Worm (Caenorhabditis elegans) whole organism, L1 larva: Measurements from ENCODE around the gene pqn-92.

Experiments used
- C04F5.9 ChIP-seq: sonication (generic microtip); optimal IDR thresholded peaks from 2 replicates; lab custom pipeline; 2016; ENCODE audit warnings: missing genetic modification characterization, missing compliant biosample characterization
- F16B12.6 ChIP-seq: fragments of 150-350 bp; optimal IDR thresholded peaks from 2 replicates; lab custom pipeline; 2014; ENCODE audit warnings: missing biosample characterization, missing genetic modification characterization
- Y116A8C.19 ChIP-seq: sonication (generic microtip); optimal IDR thresholded peaks from 2 replicates; lab custom pipeline; 2016; ENCODE audit warnings: missing compliant biosample characterization, missing genetic modification characterization, borderline replicate concordance
- alr-1 ChIP-seq: fragments of 200-800 bp; sonication (Bioruptor generic); optimal IDR thresholded peaks from 2 replicates; lab custom pipeline; 2018; ENCODE audit warnings: borderline replicate concordance, mild to moderate bottlenecking, missing genetic modification characterization, missing compliant biosample characterization
- aly-2 ChIP-seq: fragments of 150-350 bp; optimal IDR thresholded peaks from 2 replicates; lab custom pipeline; 2014; ENCODE audit warnings: missing biosample characterization, missing genetic modification characterization
- ama-1 ChIP-seq: fragments of 150-350 bp; optimal IDR thresholded peaks from 2 replicates; lab custom pipeline; 2014
- blmp-1 ChIP-seq: fragments of 150-350 bp; optimal IDR thresholded peaks from 2 replicates; lab custom pipeline; 2014; ENCODE audit warnings: missing biosample characterization, missing genetic modification characterization
- ceh-63 ChIP-seq: fragments of 200-800 bp; sonication (Bioruptor generic); optimal IDR thresholded peaks from 2 replicates; lab custom pipeline; 2018; ENCODE audit warnings: mild to moderate bottlenecking, missing genetic modification characterization, missing compliant biosample characterization
- ceh-82 ChIP-seq, 3 experiments: fragments of 150-350 bp in 1 of 3; sonication (generic microtip) in 2 of 3; optimal IDR thresholded peaks; 2 replicates each; lab custom pipeline; 2014 to 2017; ENCODE audit warnings: missing biosample characterization in 3 of 3, missing genetic modification characterization in 3 of 3
- ceh-90 ChIP-seq: sonication (generic microtip); optimal IDR thresholded peaks from 2 replicates; lab custom pipeline; 2016; ENCODE audit warnings: missing genetic modification characterization, missing compliant biosample characterization
- dsc-1 ChIP-seq: sonication (generic microtip); optimal IDR thresholded peaks from 2 replicates; lab custom pipeline; 2016; ENCODE audit warnings: mild to moderate bottlenecking, missing genetic modification characterization, missing compliant biosample characterization
- efl-1 ChIP-seq, 4 experiments: fragments of 150-350 bp; optimal IDR thresholded peaks in 3 of 4; peaks in 1 of 4; 1 replicate in 1 of 4; 2 replicates in 3 of 4; lab custom pipeline; 2014; ENCODE audit warnings: missing biosample characterization in 2 of 4, missing genetic modification characterization in 2 of 4, missing genetic modification reagents in 2 of 4
- elt-2 ChIP-seq: sonication (generic microtip); optimal IDR thresholded peaks from 2 replicates; lab custom pipeline; 2016; ENCODE audit warnings: missing genetic modification characterization, mild to moderate bottlenecking, inconsistent platforms, missing compliant biosample characterization, missing genetic modification reagents
- elt-3 ChIP-seq, 6 experiments: fragments of 150-350 bp in 1 of 6; sonication (generic microtip); optimal IDR thresholded peaks; 2 replicates each; lab custom pipeline; 2017 to 2018; ENCODE audit warnings: missing biosample characterization in 6 of 6, missing genetic modification characterization in 6 of 6, inconsistent platforms in 1 of 6
- fkh-10 ChIP-seq: sonication (generic microtip); optimal IDR thresholded peaks from 2 replicates; lab custom pipeline; 2017; ENCODE audit warnings: missing biosample characterization, missing genetic modification reagents, missing genetic modification characterization
- grh-1 ChIP-seq: fragments of 200-800 bp; sonication (Bioruptor generic); IDR thresholded peaks from 2 replicates; pipeline ENCODE4 v1.3.6; 2022; ENCODE audit warnings: missing genetic modification reagents, missing genetic modification characterization, missing compliant biosample characterization
- irx-1 ChIP-seq: sonication (generic microtip); optimal IDR thresholded peaks from 2 replicates; lab custom pipeline; 2016; ENCODE audit warnings: missing genetic modification characterization, missing compliant biosample characterization
- jun-1 ChIP-seq: fragments of 150-350 bp; optimal IDR thresholded peaks from 2 replicates; lab custom pipeline; 2014; ENCODE audit warnings: missing biosample characterization, missing genetic modification reagents, missing genetic modification characterization
- lin-13 ChIP-seq: fragments of 150-350 bp; optimal IDR thresholded peaks from 2 replicates; lab custom pipeline; 2014; ENCODE audit warnings: missing biosample characterization, missing genetic modification reagents, missing genetic modification characterization
- lin-14 ChIP-seq: fragments of 200-800 bp; sonication (Bioruptor generic); optimal IDR thresholded peaks from 2 replicates; lab custom pipeline; 2018; ENCODE audit warnings: mild to moderate bottlenecking, missing genetic modification characterization, moderate library complexity, missing compliant biosample characterization
- lin-35 ChIP-seq, 2 experiments: fragments of 150-350 bp; optimal IDR thresholded peaks; 2 replicates each; lab custom pipeline; 2014; ENCODE audit warnings: missing biosample characterization in 2 of 2, missing genetic modification characterization in 2 of 2, missing genetic modification reagents in 2 of 2
- mef-2 ChIP-seq: fragments of 150-350 bp; optimal IDR thresholded peaks from 2 replicates; lab custom pipeline; 2014; ENCODE audit warnings: missing biosample characterization, missing genetic modification characterization
- mep-1 ChIP-seq: fragments of 150-350 bp; optimal IDR thresholded peaks from 2 replicates; lab custom pipeline; 2014; ENCODE audit warnings: missing biosample characterization, missing genetic modification characterization
- nhr-19 ChIP-seq: fragments of 200-800 bp; sonication (Bioruptor generic); conservative IDR thresholded peaks from 2 replicates; pipeline ENCODE4 v1.3.6; 2022; ENCODE audit warnings: missing genetic modification characterization, missing compliant biosample characterization
- nhr-20 ChIP-seq: sonication (generic microtip); optimal IDR thresholded peaks from 2 replicates; lab custom pipeline; 2016; ENCODE audit warnings: mild to moderate bottlenecking, missing genetic modification characterization, missing compliant biosample characterization
- nhr-237 ChIP-seq: fragments of 150-350 bp; optimal IDR thresholded peaks from 2 replicates; lab custom pipeline; 2014; ENCODE audit warnings: missing biosample characterization, missing genetic modification characterization
- nhr-28 ChIP-seq: fragments of 150-350 bp; optimal IDR thresholded peaks from 2 replicates; lab custom pipeline; 2014; ENCODE audit warnings: missing biosample characterization, missing genetic modification characterization
- nhr-76 ChIP-seq: sonication (generic microtip); optimal IDR thresholded peaks from 2 replicates; lab custom pipeline; 2017; ENCODE audit warnings: missing biosample characterization, missing genetic modification characterization
- nhr-85 ChIP-seq: sonication (generic microtip); peaks from one replicate; lab custom pipeline; 2016; ENCODE audit warnings: missing genetic modification characterization, inconsistent platforms, missing compliant biosample characterization
- nhr-90 ChIP-seq: sonication (generic microtip); optimal IDR thresholded peaks from 2 replicates; lab custom pipeline; 2016; ENCODE audit warnings: mild to moderate bottlenecking, missing genetic modification characterization, missing compliant biosample characterization; ENCODE audit not compliant: poor library complexity
- pax-3 ChIP-seq: fragments of 200-800 bp; sonication (Bioruptor generic); optimal IDR thresholded peaks from 2 replicates; lab custom pipeline; 2018; ENCODE audit warnings: mild to moderate bottlenecking, missing genetic modification characterization, moderate library complexity, missing compliant biosample characterization
- pqm-1 ChIP-seq: sonication (generic microtip); optimal IDR thresholded peaks from 3 replicates; lab custom pipeline; 2017; ENCODE audit warnings: missing biosample characterization, missing genetic modification characterization
- skn-1 ChIP-seq: fragments of 150-350 bp; optimal IDR thresholded peaks from 2 replicates; lab custom pipeline; 2014; ENCODE audit warnings: missing biosample characterization, missing genetic modification characterization
- snu-23 ChIP-seq: sonication (generic microtip); optimal IDR thresholded peaks from 2 replicates; lab custom pipeline; 2016; ENCODE audit warnings: missing genetic modification characterization, missing compliant biosample characterization
- sup-37 ChIP-seq: fragments of 200-800 bp; sonication (Bioruptor generic); optimal IDR thresholded peaks from 2 replicates; lab custom pipeline; 2018; ENCODE audit warnings: mild to moderate bottlenecking, missing genetic modification characterization, missing compliant biosample characterization
- tbx-2 ChIP-seq: sonication (generic microtip); optimal IDR thresholded peaks from 2 replicates; lab custom pipeline; 2016; ENCODE audit warnings: missing genetic modification characterization, missing compliant biosample characterization
- tlp-1 ChIP-seq: fragments of 150-350 bp; optimal IDR thresholded peaks from 2 replicates; lab custom pipeline; 2014; ENCODE audit warnings: missing biosample characterization, missing genetic modification characterization
- unc-130 ChIP-seq: fragments of 150-350 bp; optimal IDR thresholded peaks from 2 replicates; lab custom pipeline; 2017; ENCODE audit warnings: missing biosample characterization, missing genetic modification characterization, inconsistent platforms
- unc-30 ChIP-seq: sonication (generic microtip); optimal IDR thresholded peaks from 2 replicates; lab custom pipeline; 2017; ENCODE audit warnings: missing biosample characterization, missing genetic modification characterization
- unc-86 ChIP-seq: sonication (generic microtip); optimal IDR thresholded peaks from 2 replicates; lab custom pipeline; 2016; ENCODE audit warnings: missing genetic modification characterization, missing compliant biosample characterization
- zag-1 ChIP-seq: fragments of 150-350 bp; optimal IDR thresholded peaks from 2 replicates; lab custom pipeline; 2014; ENCODE audit warnings: missing biosample characterization, missing genetic modification characterization
- zip-4 ChIP-seq: fragments of 200-800 bp; sonication (Bioruptor generic); optimal IDR thresholded peaks from 2 replicates; lab custom pipeline; 2018; ENCODE audit warnings: mild to moderate bottlenecking, missing genetic modification characterization, moderate library complexity, missing compliant biosample characterization
- ztf-11 ChIP-seq, 2 experiments: sonication (generic microtip); optimal IDR thresholded peaks; 2 replicates each; lab custom pipeline; 2016 to 2017; ENCODE audit warnings: missing genetic modification characterization in 2 of 2, missing biosample characterization in 1 of 2, missing compliant biosample characterization in 1 of 2
- ztf-4 ChIP-seq: fragments of 150-350 bp; optimal IDR thresholded peaks from 2 replicates; lab custom pipeline; 2014; ENCODE audit warnings: missing biosample characterization, missing genetic modification characterization

Gene pqn-92

DNA sequence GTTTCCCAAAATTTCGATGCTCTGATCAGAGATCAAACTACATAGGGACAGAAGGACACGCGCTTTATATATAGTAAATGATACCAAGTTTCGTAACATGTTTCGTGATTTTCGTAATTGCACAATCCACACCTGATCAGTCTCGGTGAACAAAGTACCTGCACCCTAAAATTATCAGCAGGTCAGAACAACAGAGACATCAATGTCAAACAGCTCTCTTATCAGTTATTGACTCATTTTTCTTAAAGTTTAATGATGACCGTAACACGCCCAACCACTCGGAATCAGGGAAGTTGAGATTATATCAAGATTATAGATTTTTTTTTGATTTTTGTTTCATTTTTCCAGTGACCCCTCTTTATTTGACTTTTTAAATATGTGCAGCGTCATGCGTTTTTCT lies 9.9 kb downstream of the pqn-92 start (continued):
- TF ChIP-seq lin-14 (GFP tag; lab: Kevin White, UChicago) (no peak), unc-30 (tag; lab: Kevin White, UChicago) (no peak), nhr-19 (GFP tag; lab: Robert Waterston, UW) (no peak)
- TF ChIP-seq, all 84 proteins: peak for 7

DNA sequence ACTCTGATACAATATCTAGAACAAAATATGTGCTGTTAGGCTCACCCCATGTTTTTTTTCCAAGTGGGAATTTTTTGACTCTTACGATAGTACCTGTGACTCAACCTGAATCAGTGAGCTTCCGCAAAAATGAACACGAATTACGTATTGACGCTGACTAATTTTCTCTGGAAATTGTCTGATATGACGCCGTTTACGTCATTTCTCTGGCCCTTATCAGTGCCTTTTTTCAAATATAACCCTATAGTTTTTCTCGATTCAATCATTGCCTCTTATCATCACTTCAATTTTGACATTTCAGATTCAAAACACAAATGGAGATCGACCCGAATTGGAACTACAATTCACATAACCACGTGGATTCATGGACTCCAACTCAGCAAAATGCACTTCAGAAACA lies 11.2 kb downstream of the pqn-92 start, which contains the start of gene Y75B8A.28:
Gene Y75B8A.28, plus strand, starts transcription at position 296 of the 400 bp plus-strand sequence.
- no peak for TF ChIP-seq zip-4 (GFP tag; lab: Kevin White, UChicago)
- no peak for TF ChIP-seq dsc-1
- no peak for TF ChIP-seq ztf-4 (tag; lab: Kevin White, UChicago)
- peak in 1 of 2 experiments; percentile 18 for TF ChIP-seq lin-35 (GFP tag; optimal IDR thresholded peaks at IDR 0.05; lab: Kevin White, UChicago)
- TF ChIP-seq tlp-1: peak; percentile 13
- no peak for TF ChIP-seq unc-130 (tag; lab: Kevin White, UChicago)
- no peak for TF ChIP-seq nhr-28 (tag; lab: Kevin White, UChicago)
- no peak for TF ChIP-seq irx-1 (tag; lab: Kevin White, UChicago)
- TF ChIP-seq pax-3 (tag; lab: Kevin White, UChicago): peak; percentile 52
- no peak for TF ChIP-seq efl-1 (optimal IDR thresholded peaks at IDR 0.05; lab: Kevin White, UChicago)
- peak in 1 of 2 experiments; percentile 60 for TF ChIP-seq efl-1 (GFP tag; optimal IDR thresholded peaks at IDR 0.05 in 1 of 2; lab: Kevin White, UChicago)
- peak; percentile 97 for TF ChIP-seq pqm-1
- TF ChIP-seq zag-1 (tag; lab: Kevin White, UChicago): no peak
- TF ChIP-seq mef-2: no peak
- no peak for TF ChIP-seq ceh-63 (GFP tag; lab: Kevin White, UChicago)
- TF ChIP-seq nhr-90 (tag; lab: Kevin White, UChicago): no peak
- TF ChIP-seq skn-1 (tag; lab: Kevin White, UChicago): no peak
- TF ChIP-seq jun-1 (tag; lab: Kevin White, UChicago): peak; percentile 78
- peak; percentile 80 for TF ChIP-seq elt-2 (tag; lab: Kevin White, UChicago)

ce11 chrIII:12325284-12325683 lies 17.7 kb downstream of the pqn-92 start:
- TF ChIP-seq tlp-1 (no peak), elt-2 (tag; lab: Kevin White, UChicago) (peak; percentile 82), efl-1 (optimal IDR thresholded peaks at IDR 0.05; lab: Kevin White, UChicago) (no peak), efl-1 (GFP tag; optimal IDR thresholded peaks at IDR 0.05 in 1 of 2; lab: Kevin White, UChicago) (peak in 1 of 2 experiments; percentile 64), lin-35 (GFP tag; optimal IDR thresholded peaks at IDR 0.05; lab: Kevin White, UChicago) (peak in 1 of 2 experiments; percentile 50), C04F5.9 (tag; lab: Kevin White, UChicago) (no peak), nhr-85 (peak; percentile 68), lin-14 (GFP tag; lab: Kevin White, UChicago) (peak; percentile 37), ztf-11 (tag; optimal IDR thresholded peaks at IDR 0.05; lab: Kevin White, UChicago) (no peak), jun-1 (tag; lab: Kevin White, UChicago) (peak; percentile 11), mep-1 (tag; lab: Kevin White, UChicago) (peak; percentile 10), pqm-1 (no peak), elt-3 (tag; optimal IDR thresholded peaks at IDR 0.05; lab: Kevin White, UChicago) (peak in 1 of 6 experiments; percentile 86), nhr-19 (GFP tag; lab: Robert Waterston, UW) (0 out of 2 replicates have a peak, but pooled peaks have one; percentile 5), snu-23 (GFP tag; lab: Kevin White, UChicago) (peak; percentile 26), blmp-1 (tag; lab: Kevin White, UChicago) (peak; percentile 11), nhr-90 (tag; lab: Kevin White, UChicago) (peak; percentile 14), tbx-2 (tag; lab: Kevin White, UChicago) (no peak)

DNA sequence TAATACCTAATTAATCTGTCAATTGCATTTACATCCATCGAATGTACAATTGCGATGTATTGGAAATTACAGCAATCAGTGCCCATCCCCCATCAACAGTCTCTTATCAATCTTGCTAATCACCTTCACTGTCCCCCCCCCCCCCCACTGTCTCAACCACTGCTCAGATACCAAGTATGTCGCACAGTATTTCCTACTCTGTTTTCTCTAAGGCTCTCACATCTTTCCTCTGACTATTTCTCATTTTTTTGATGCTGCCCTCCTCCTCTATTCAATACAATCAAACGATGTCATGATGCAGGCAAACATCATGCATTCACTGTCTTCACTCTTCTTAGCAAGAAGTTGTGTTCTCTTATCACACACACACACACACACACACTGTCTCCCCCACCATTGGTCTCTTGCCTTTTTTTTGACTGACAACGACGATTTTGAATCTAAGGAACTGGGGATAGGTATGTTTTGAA lies 20.0 kb downstream of the pqn-92 start, which contains the start of the genes zip-12 and Y75B8A.63:
Gene zip-12, plus strand, starts transcription at position 387 of the 470 bp plus-strand sequence.
Gene Y75B8A.63, plus strand, starts transcription at position 420 of the 470 bp plus-strand sequence.
- TF ChIP-seq ceh-82 (tag; optimal IDR thresholded peaks at IDR 0.05; lab: Kevin White, UChicago): no peak
- no peak for TF ChIP-seq nhr-90 (tag; lab: Kevin White, UChicago)
- TF ChIP-seq sup-37 (GFP tag; lab: Kevin White, UChicago): no peak
- TF ChIP-seq nhr-237 (tag; lab: Kevin White, UChicago): no peak
- TF ChIP-seq alr-1 (tag; lab: Kevin White, UChicago): no peak
- no peak for TF ChIP-seq unc-30 (tag; lab: Kevin White, UChicago)
- no peak for TF ChIP-seq ama-1 (lab: Kevin White, UChicago)
- TF ChIP-seq ztf-11 (tag; optimal IDR thresholded peaks at IDR 0.05; lab: Kevin White, UChicago): no peak
- no peak for TF ChIP-seq F16B12.6
- no peak for TF ChIP-seq unc-86 (tag; lab: Kevin White, UChicago)
- TF ChIP-seq nhr-85: no peak
- TF ChIP-seq nhr-20 (tag; lab: Kevin White, UChicago): no peak
- no peak for TF ChIP-seq ceh-90
- TF ChIP-seq grh-1 (GFP tag; lab: Robert Waterston, UW): no peak
- no peak for TF ChIP-seq pax-3 (tag; lab: Kevin White, UChicago)
- TF ChIP-seq mef-2: no peak
- no peak for TF ChIP-seq nhr-76 (tag; lab: Kevin White, UChicago)
- TF ChIP-seq mep-1 (tag; lab: Kevin White, UChicago): no peak
- TF ChIP-seq nhr-19 (GFP tag; lab: Robert Waterston, UW): no peak
- no peak for TF ChIP-seq fkh-10 (GFP tag; lab: Kevin White, UChicago)
- TF ChIP-seq aly-2 (tag; lab: Kevin White, UChicago): no peak
- TF ChIP-seq lin-13: no peak
- TF ChIP-seq blmp-1 (tag; lab: Kevin White, UChicago): peak; percentile 40
- no peak for TF ChIP-seq Y116A8C.19 (tag; lab: Kevin White, UChicago)
